Worm (Caenorhabditis elegans) whole organism, dauer: Measurements from ENCODE around the gene bcl-7.

Experiments
- unc-62 ChIP-seq: sonication (generic microtip); optimal IDR thresholded peaks from 2 replicates; lab custom pipeline; 2017; ENCODE audit warnings: missing biosample characterization, missing genetic modification reagents, missing genetic modification characterization

The bcl-7 gene

DNA sequence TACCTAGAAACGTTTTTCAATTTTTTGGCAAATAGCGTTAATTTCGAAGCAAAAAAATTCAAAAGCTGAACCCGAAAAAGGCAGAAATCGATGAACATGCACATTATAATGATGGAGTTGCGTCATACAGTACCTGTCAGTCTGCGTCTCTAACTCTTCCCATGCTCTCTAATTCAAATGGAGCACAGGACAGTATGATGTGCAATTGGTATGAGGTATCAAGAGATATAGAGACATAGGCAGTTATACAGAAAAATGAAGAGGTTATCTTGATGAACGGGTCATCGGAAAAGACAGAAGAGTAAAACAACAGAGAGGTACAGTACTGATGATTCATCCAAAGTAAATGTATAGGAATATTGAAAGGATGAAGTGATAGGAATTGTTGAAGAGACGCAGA, 25.2 kb upstream of the bcl-7 start:
- no peak for TF ChIP-seq unc-62 (GFP tag; lab: Kevin White, UChicago)

DNA sequence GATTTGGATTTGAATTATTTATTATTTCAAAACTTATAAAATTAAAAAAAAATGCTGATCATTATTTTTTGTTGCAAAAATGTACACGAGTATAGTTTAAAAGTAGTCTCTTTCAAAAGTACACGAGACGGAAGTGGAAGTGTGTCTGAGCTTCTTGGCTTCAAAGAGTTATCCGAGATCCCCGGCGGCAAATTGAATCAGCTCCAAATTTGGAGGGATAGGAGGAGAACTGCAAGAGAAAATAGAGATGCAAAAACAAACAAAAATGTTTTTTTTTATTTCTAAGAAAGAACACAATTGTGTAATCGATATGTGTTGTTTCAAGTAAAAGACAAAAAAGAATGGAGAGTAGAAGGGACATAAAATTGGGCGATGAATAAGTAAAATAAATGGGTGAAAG, 23.3 kb upstream of the bcl-7 start:
- no peak for TF ChIP-seq unc-62 (GFP tag; lab: Kevin White, UChicago)

- no peak for TF ChIP-seq unc-62 (GFP tag; lab: Kevin White, UChicago)
Observed at ce11 chrIII:5906059-5906458, 19.8 kb upstream of the bcl-7 start, which contains the start of gene dpff-1. Gene dpff-1, minus strand, starts transcription at chrIII:5906346.

ce11 chrIII:5906749-5907148, 19.1 kb upstream of the bcl-7 start, which contains the start of gene erd-2.2:
Gene erd-2.2, plus strand, starts transcription at chrIII:5907049.
- TF ChIP-seq unc-62 (GFP tag; lab: Kevin White, UChicago), result no peak

- no peak for TF ChIP-seq unc-62 (GFP tag; lab: Kevin White, UChicago)
Observed at ce11 chrIII:5908408-5908807, 17.5 kb upstream of the bcl-7 start, which contains the start of gene C28H8.3. Gene C28H8.3, plus strand, starts transcription at chrIII:5908700.

DNA sequence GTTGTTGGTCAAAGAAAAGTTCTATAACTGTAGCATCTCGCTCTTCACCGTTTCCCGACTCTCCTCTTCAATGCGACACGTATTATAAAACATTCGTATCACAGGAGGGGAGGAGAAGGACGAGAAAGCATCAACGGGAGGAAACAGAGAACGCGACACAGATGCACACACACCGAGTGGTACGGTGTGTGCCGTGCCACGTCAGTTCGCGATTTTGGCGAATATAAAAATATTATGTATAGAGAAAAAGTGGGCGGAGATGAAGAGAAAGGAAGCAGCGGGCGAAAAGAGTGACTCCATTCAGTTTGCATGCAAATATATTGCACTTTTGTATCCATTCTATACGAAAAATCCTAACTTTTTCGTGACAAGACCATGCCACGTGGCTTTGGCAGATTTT, 11.2 kb upstream of the bcl-7 start:
- TF ChIP-seq unc-62 (GFP tag; lab: Kevin White, UChicago), result no peak

ce11 chrIII:5915926-5916325, 10.0 kb upstream of the bcl-7 start:
- TF ChIP-seq unc-62 (GFP tag; lab: Kevin White, UChicago), result no peak

DNA sequence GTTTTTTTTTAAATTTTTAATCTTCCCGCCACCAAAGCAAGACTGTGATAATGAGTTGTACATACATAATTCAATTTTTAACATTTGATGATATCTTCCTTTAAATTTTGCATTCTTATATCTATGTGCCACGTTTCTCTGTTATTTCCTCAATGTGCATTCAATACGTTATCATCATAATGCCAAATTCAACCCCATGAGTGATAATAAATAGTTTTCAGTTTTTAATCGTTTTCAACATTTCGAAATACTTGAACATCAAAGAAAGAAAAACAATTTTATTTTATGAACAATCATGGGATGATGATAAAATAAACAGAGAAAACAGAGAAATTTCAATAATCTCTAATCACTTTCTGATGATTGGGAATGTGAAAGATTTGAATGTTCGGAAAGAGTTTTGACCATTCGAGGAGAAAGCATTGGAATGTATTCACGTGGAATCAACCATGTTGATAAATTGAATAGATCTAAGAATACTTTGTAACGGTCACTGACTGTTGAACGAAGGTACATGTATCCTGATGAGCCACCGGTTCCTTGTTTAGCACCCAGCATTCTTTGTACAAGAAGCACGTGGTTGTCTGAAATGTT, 8.4 kb upstream of the bcl-7 start:
- TF ChIP-seq unc-62 (GFP tag; lab: Kevin White, UChicago), result no peak

DNA sequence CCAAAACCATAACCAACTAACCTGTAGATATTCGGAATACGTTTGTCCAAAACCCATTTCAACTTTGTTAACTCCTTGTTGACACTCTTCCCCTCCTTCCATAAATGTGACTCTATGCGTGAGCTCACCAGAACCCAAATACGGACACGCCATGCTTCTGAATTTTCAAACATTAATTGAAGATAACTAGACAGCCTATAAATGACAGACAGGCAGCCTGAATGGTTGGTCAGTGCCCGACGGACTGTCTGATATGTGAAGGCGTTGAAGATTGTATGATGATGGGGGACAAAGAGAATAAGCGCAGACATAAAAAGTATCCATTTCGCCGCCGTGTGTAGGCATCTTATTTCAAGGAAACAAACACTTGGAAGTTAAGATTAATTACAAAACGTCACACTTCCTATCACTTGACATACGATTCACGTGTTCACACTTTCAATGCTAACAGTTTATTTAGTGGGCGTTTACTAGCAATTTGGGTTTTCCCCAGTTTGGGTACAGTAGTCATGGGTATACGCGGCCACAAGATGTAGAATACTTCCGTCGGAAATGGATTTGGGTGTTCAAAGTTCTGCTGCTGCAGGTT, 6.0 kb upstream of the bcl-7 start, which contains the start of the genes tdo-2 and C28H8.2:
Gene tdo-2 (minus strand): TSS at position 157 of the 589 bp plus-strand sequence.
Gene C28H8.2 (plus strand): TSS at position 524 of the 589 bp plus-strand sequence.
- no peak for TF ChIP-seq unc-62 (GFP tag; lab: Kevin White, UChicago)

- TF ChIP-seq unc-62 (GFP tag; lab: Kevin White, UChicago), result no peak
Observed at ce11 chrIII:5921067-5921678, 4.7 kb upstream of the bcl-7 start.

DNA sequence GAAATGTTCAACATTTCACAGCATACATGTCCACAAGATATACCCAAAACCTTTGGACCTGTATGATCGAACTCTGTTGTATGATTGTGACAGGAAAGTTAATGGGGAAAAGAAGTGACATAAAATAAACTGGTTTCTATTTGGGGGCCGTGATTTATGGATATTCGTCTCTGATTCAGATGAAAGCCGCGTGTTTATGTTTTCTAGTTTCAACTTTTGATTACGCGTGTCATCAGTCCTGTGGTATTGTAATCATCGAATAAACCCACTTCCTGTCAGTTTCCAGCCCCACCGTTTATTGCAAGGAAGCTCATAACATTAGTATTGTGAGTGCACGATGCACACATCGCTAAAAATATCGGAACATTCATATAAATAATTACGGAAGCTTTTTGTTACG, 3.6 kb upstream of the bcl-7 start:
- TF ChIP-seq unc-62 (GFP tag; lab: Kevin White, UChicago), result no peak

DNA sequence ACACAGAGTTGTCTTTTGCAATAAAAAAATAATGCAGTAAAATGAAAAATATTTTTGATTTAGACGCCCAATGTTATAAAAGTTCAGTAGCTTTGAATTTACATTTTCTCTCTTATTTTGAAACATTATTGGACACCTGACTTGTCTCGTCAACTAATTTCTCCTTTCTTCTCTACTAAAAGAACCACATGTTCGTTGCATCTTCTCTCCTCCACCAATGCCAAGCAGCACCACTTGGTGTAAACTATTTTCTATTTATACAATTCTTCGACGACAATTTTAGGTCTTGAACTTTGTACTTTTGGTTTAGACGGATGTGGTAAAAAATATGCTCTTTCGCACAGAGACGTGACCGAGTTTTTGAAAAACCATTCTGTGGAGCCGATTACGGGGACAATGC, 4.8 kb downstream of the bcl-7 start:
- no peak for TF ChIP-seq unc-62 (GFP tag; lab: Kevin White, UChicago)

- no peak for TF ChIP-seq unc-62 (GFP tag; lab: Kevin White, UChicago)
Observed at ce11 chrIII:5931433-5931994, 5.6 kb downstream of the bcl-7 start, which contains the start of gene EGAP1.5. Gene EGAP1.5, plus strand, starts transcription at chrIII:5931721.

DNA sequence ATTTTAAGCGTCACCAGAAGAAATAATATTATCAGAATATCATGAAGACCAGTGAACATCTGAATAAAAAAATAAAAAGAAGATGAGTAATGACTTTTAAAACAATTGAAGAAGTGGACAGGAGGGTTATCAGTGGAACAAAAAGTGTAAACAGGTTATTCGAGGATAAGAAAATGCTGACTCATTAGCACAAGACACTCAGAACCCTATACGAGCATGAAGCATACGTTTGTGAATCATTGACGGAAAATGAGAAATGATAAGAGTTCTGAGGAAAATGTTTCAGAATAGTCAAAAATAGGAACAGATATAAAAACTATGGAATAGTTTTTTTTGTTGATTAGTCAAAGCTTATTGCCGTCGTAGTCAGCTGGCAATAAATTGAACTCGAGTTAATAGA, 7.0 kb downstream of the bcl-7 start, which contains the start of gene zmp-1:
Gene zmp-1 (minus strand): TSS at position 101 of the 400 bp plus-strand sequence.
- no peak for TF ChIP-seq unc-62 (GFP tag; lab: Kevin White, UChicago)

ce11 chrIII:5934138-5934658, 8.3 kb downstream of the bcl-7 start:
- no peak for TF ChIP-seq unc-62 (GFP tag; lab: Kevin White, UChicago)

DNA sequence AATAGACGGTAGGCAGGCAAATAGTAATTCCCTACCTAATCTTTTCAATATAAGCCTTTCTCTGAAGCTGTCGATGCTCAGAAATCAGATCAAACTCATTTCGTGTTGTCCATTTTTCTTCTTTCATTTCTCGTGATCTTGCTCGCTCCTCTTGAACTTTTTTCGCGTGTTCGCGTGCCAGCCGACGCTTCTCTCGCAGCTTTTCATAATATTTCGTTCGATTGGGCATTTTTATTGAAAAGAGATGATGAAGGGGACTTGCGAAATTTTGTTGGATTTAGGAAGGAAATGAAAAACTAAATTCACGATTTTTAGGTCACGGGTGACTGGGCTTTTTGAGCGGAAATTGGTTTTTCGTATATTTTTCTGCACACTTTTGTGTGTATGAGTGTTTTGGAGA, 11.1 kb downstream of the bcl-7 start, which contains the start of gene EGAP1.1:
Gene EGAP1.1 (minus strand): TSS at position 229 of the 400 bp plus-strand sequence.
- no peak for TF ChIP-seq unc-62 (GFP tag; lab: Kevin White, UChicago)
